Worm (Caenorhabditis elegans): Measurements from ENCODE around the gene C55C3.8.

- TF ChIP-seq mep-1 (tag; optimal IDR thresholded peaks at IDR 0.05): no peak
- no peak for TF ChIP-seq nhr-237 (tag; optimal IDR thresholded peaks at IDR 0.05)
- TF ChIP-seq lin-13 (tag; optimal IDR thresholded peaks at IDR 0.05): no peak
- no peak for TF ChIP-seq snpc-4 (tag; optimal IDR thresholded peaks at IDR 0.05)
- no peak for TF ChIP-seq elt-3 (tag; optimal IDR thresholded peaks at IDR 0.05)
- no peak for TF ChIP-seq unc-39 (tag; optimal IDR thresholded peaks at IDR 0.05)
- TF ChIP-seq unc-62 (GFP tag; optimal IDR thresholded peaks at IDR 0.05): no peak
- no peak for TF ChIP-seq unc-120 (tag; optimal IDR thresholded peaks at IDR 0.05; ENCODE audit: poor library complexity, severe bottlenecking)
- TF ChIP-seq nhr-12 (tag; optimal IDR thresholded peaks at IDR 0.05): no peak
- no peak for TF ChIP-seq elt-1 (tag; optimal IDR thresholded peaks at IDR 0.05; ENCODE audit: borderline replicate concordance, insufficient read depth)
- no peak for TF ChIP-seq nhr-28 (tag; optimal IDR thresholded peaks at IDR 0.05)
- no peak for TF ChIP-seq pha-4 (tag; optimal IDR thresholded peaks at IDR 0.05)
- no peak for TF ChIP-seq lsy-2 (tag; optimal IDR thresholded peaks at IDR 0.05)
Observed at ce11 chrIV:5725300-5725699, 34.5 kb downstream of the C55C3.8 start, which contains the start of gene H35B03.1.
